Worm (Caenorhabditis elegans): ENCODE measurements around the gene str-84.

The str-84 gene

ce11 chrV:8935104-8935503 lies 45.6 kb downstream of the str-84 start:
- TF ChIP-seq rnt-1 (tag; optimal IDR thresholded peaks at IDR 0.05) (no peak), unc-86 (tag; optimal IDR thresholded peaks at IDR 0.05) (no peak), nhr-11 (tag; optimal IDR thresholded peaks at IDR 0.05) (no peak), skn-1 (tag; optimal IDR thresholded peaks at IDR 0.05) (peak; percentile 17), aly-2 (tag; optimal IDR thresholded peaks at IDR 0.05) (no peak), snu-23 (GFP tag; optimal IDR thresholded peaks at IDR 0.05) (peak; percentile 66), lin-14 (GFP tag; optimal IDR thresholded peaks at IDR 0.05) (peak; percentile 63), mab-9 (GFP tag; IDR thresholded peaks at IDR 0.05) (no peak), nhr-47 (tag; optimal IDR thresholded peaks at IDR 0.05) (no peak), fkh-10 (GFP tag; optimal IDR thresholded peaks at IDR 0.05) (no peak), blmp-1 (tag; optimal IDR thresholded peaks at IDR 0.05) (peak; percentile 73), unc-130 (tag; optimal IDR thresholded peaks at IDR 0.05) (peak; percentile 17), ces-1 (GFP tag; optimal IDR thresholded peaks at IDR 0.05) (no peak), isw-1 (GFP tag; IDR thresholded peaks at IDR 0.05) (no peak), C16A3.4 (tag; optimal IDR thresholded peaks at IDR 0.05) (no peak), irx-1 (tag; optimal IDR thresholded peaks at IDR 0.05) (no peak), nhr-85 (tag) (peak; percentile 92), nhr-71 (tag; optimal IDR thresholded peaks at IDR 0.05) (peak; percentile 57), swsn-7 (tag; optimal IDR thresholded peaks at IDR 0.05) (peak; percentile 22), lin-35 (GFP tag; optimal IDR thresholded peaks at IDR 0.05) (peak; percentile 8 to 46), Y116A8C.19 (tag; optimal IDR thresholded peaks at IDR 0.05; ENCODE audit: borderline replicate concordance) (no peak), hlh-4 (tag; optimal IDR thresholded peaks at IDR 0.05) (no peak), fos-1 (tag; optimal IDR thresholded peaks at IDR 0.05) (no peak), vab-15 (tag; optimal IDR thresholded peaks at IDR 0.05) (no peak), mep-1 (tag; optimal IDR thresholded peaks at IDR 0.05) (peak; percentile 34), tbx-2 (tag; optimal IDR thresholded peaks at IDR 0.05) (peak; percentile 21), lin-15B (tag; optimal IDR thresholded peaks at IDR 0.05) (no peak), zag-1 (tag; optimal IDR thresholded peaks at IDR 0.05) (no peak), elt-3 (tag; optimal IDR thresholded peaks at IDR 0.05) (peak in 1 of 6 experiments; percentile 38), C34B4.2 (tag; optimal IDR thresholded peaks at IDR 0.05) (no peak), elt-2 (tag; optimal IDR thresholded peaks at IDR 0.05) (no peak), nhr-20 (tag; optimal IDR thresholded peaks at IDR 0.05) (peak; percentile 61), nhr-90 (tag; optimal IDR thresholded peaks at IDR 0.05; ENCODE audit: poor library complexity) (no peak), pqm-1 (tag; optimal IDR thresholded peaks at IDR 0.05) (no peak)

DNA sequence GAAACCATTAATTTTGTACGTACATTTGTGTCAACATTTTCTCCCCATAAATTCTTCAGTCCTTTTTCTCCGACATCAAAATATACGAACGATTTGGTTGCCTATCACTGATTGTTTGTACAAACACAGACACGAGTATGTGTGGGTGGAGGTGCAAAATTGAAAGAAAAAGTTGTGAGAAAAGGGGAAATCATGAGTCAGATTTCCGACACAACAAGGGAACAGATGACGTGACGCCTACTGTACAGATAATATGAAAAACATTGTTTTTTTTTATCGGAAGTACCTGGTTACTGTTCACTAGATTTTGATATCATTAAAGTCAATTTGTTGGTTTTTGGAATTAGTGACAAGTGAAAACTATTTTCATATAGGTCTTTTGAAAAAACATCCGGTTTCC lies 46.5 kb downstream of the str-84 start:
- TF ChIP-seq efl-1 (optimal IDR thresholded peaks at IDR 0.05), result no peak
- TF ChIP-seq efl-1 (GFP tag; optimal IDR thresholded peaks at IDR 0.05 in 1 of 2), result peak in 1 of 2 experiments; percentile 51
- no peak for TF ChIP-seq fkh-10 (GFP tag; optimal IDR thresholded peaks at IDR 0.05)
- TF ChIP-seq blmp-1 (tag; optimal IDR thresholded peaks at IDR 0.05), result peak; percentile 52
- TF ChIP-seq hpl-2 (GFP tag; optimal IDR thresholded peaks at IDR 0.05), result no peak
- peak in 1 of 2 experiments; percentile 7 for TF ChIP-seq lin-35 (GFP tag; optimal IDR thresholded peaks at IDR 0.05)
- TF ChIP-seq nhr-237 (tag; optimal IDR thresholded peaks at IDR 0.05), result no peak
- no peak for TF ChIP-seq lin-15B (tag; optimal IDR thresholded peaks at IDR 0.05)
- TF ChIP-seq rnt-1 (tag; optimal IDR thresholded peaks at IDR 0.05), result no peak
- TF ChIP-seq lin-14 (GFP tag; optimal IDR thresholded peaks at IDR 0.05), result peak; percentile 40
- no peak for TF ChIP-seq nhr-85 (tag)
- TF ChIP-seq elt-2 (tag; optimal IDR thresholded peaks at IDR 0.05), result peak; percentile 4
- no peak for TF ChIP-seq nhr-28 (tag; optimal IDR thresholded peaks at IDR 0.05)
- no peak for TF ChIP-seq vab-15 (tag; optimal IDR thresholded peaks at IDR 0.05)
- TF ChIP-seq fos-1 (tag; optimal IDR thresholded peaks at IDR 0.05), result no peak
- no peak for TF ChIP-seq elt-3 (tag; optimal IDR thresholded peaks at IDR 0.05)
- no peak for TF ChIP-seq dpl-1 (GFP tag; optimal IDR thresholded peaks at IDR 0.05)
- no peak for TF ChIP-seq mep-1 (tag; optimal IDR thresholded peaks at IDR 0.05)
- TF ChIP-seq jun-1 (tag; optimal IDR thresholded peaks at IDR 0.05), result peak; percentile 25
- TF ChIP-seq Y116A8C.19 (tag; optimal IDR thresholded peaks at IDR 0.05; ENCODE audit: borderline replicate concordance), result no peak
- TF ChIP-seq dsc-1 (tag; optimal IDR thresholded peaks at IDR 0.05), result no peak
